Fruit fly (Drosophila melanogaster) whole organism, embryonic: ENCODE results near the gene CG43954.
A peak's percentile ranks its signal among the peaks of the same experiment; 100 is the strongest.

Source experiments
- Antp ChIP-seq: fragments of 200-800 bp; sonication (Bioruptor generic); optimal IDR thresholded peaks from 3 replicates; lab custom pipeline; 2016; ENCODE audit warnings: missing biosample characterization, missing genetic modification characterization
- Awh ChIP-seq: fragments of 200-800 bp; sonication (Bioruptor generic); IDR thresholded peaks from 2 replicates; pipeline ENCODE4, ENCODE4 v1.3.6; 2022; ENCODE audit warnings: missing biosample characterization, missing genetic modification characterization
- B-H2 ChIP-seq: fragments of 200-800 bp; sonication (Bioruptor generic); optimal IDR thresholded peaks from 2 replicates; lab custom pipeline; 2018; ENCODE audit warnings: missing biosample characterization, mild to moderate bottlenecking, missing genetic modification characterization
- Bdp1 ChIP-seq: fragments of 200-800 bp; sonication (Bioruptor generic); optimal IDR thresholded peaks from 3 replicates; lab custom pipeline; 2016; ENCODE audit warnings: missing biosample characterization, missing genetic modification characterization
- CG10209 ChIP-seq: fragments of 200-800 bp; sonication (Bioruptor generic); optimal IDR thresholded peaks from 3 replicates; lab custom pipeline; 2017; ENCODE audit warnings: missing biosample characterization, mild to moderate bottlenecking, missing genetic modification characterization, missing genetic modification reagents
- CG10366 ChIP-seq: fragments of 200-800 bp; sonication (Bioruptor generic); IDR thresholded peaks from 2 replicates; pipeline ENCODE4 v1.3.6; 2022; ENCODE audit warnings: missing biosample characterization, missing genetic modification characterization
- CG10654 ChIP-seq: fragments of 200-800 bp; sonication (Bioruptor generic); optimal IDR thresholded peaks from 2 replicates; lab custom pipeline; 2016; ENCODE audit warnings: missing biosample characterization, missing genetic modification characterization
- CG12391 ChIP-seq: fragments of 200-800 bp; sonication (Bioruptor generic); optimal IDR thresholded peaks from 3 replicates; lab custom pipeline; 2018; ENCODE audit warnings: missing biosample characterization, mild to moderate bottlenecking, missing genetic modification characterization, moderate library complexity
- CG13123 ChIP-seq: fragments of 200-800 bp; sonication (Bioruptor generic); optimal IDR thresholded peaks from 2 replicates; lab custom pipeline; 2016; ENCODE audit warnings: missing biosample characterization, missing genetic modification characterization
- CG1529 ChIP-seq: fragments of 200-800 bp; sonication (Bioruptor generic); optimal IDR thresholded peaks from 3 replicates; lab custom pipeline; 2018; ENCODE audit warnings: missing biosample characterization, missing genetic modification characterization
- CG16813 ChIP-seq: fragments of 200-800 bp; sonication (Bioruptor generic); IDR thresholded peaks from 3 replicates; pipeline ENCODE4 v1.3.6; 2022; ENCODE audit warnings: missing biosample characterization, missing genetic modification characterization; ENCODE audit not compliant: partially characterized antibody
- CG16863 ChIP-seq: fragments of 200-800 bp; sonication (Bioruptor generic); optimal IDR thresholded peaks from 3 replicates; lab custom pipeline; 2016; ENCODE audit warnings: missing biosample characterization, missing genetic modification characterization
- CG18599 ChIP-seq: fragments of 200-800 bp; sonication (Bioruptor generic); optimal IDR thresholded peaks from 3 replicates; lab custom pipeline; 2017; ENCODE audit warnings: missing biosample characterization, missing genetic modification characterization, mild to moderate bottlenecking, moderate library complexity, missing genetic modification reagents
- CG2202 ChIP-seq: fragments of 200-800 bp; sonication (Bioruptor generic); optimal IDR thresholded peaks from 2 replicates; lab custom pipeline; 2018; ENCODE audit warnings: missing biosample characterization, mild to moderate bottlenecking, missing genetic modification characterization
- CG2678 ChIP-seq: fragments of 200-800 bp; sonication (Bioruptor generic); optimal IDR thresholded peaks from 3 replicates; lab custom pipeline; 2019; ENCODE audit warnings: missing biosample characterization, mild to moderate bottlenecking, missing genetic modification characterization, moderate library complexity
- CG31365 ChIP-seq: fragments of 200-800 bp; sonication (Bioruptor generic); optimal IDR thresholded peaks from 2 replicates; lab custom pipeline; 2018; ENCODE audit warnings: missing biosample characterization, mild to moderate bottlenecking, missing genetic modification characterization
- CG33557 ChIP-seq: fragments of 200-800 bp; sonication (Bioruptor generic); optimal IDR thresholded peaks from 2 replicates; lab custom pipeline; 2019; ENCODE audit warnings: missing biosample characterization, mild to moderate bottlenecking, missing genetic modification characterization, moderate library complexity
- CG4282 ChIP-seq: fragments of 200-800 bp; sonication (Bioruptor generic); optimal IDR thresholded peaks from 2 replicates; lab custom pipeline; 2016; ENCODE audit warnings: missing biosample characterization, missing genetic modification characterization
- CG5245 ChIP-seq: fragments of 200-800 bp; sonication (Bioruptor generic); optimal IDR thresholded peaks from 3 replicates; lab custom pipeline; 2016; ENCODE audit warnings: missing biosample characterization, missing genetic modification characterization
- CG7745 ChIP-seq: fragments of 200-800 bp; sonication (Bioruptor generic); optimal IDR thresholded peaks from 2 replicates; lab custom pipeline; 2018; ENCODE audit warnings: missing biosample characterization, mild to moderate bottlenecking, missing genetic modification characterization, moderate library complexity
- CG7839 ChIP-seq: fragments of 200-800 bp; sonication (Bioruptor generic); optimal IDR thresholded peaks from 3 replicates; lab custom pipeline; 2018; ENCODE audit warnings: missing biosample characterization, mild to moderate bottlenecking, missing genetic modification characterization, moderate library complexity
- CG7963 ChIP-seq: fragments of 200-800 bp; sonication (Bioruptor generic); IDR thresholded peaks from 3 replicates; pipeline ENCODE4 v1.3.6; 2022; ENCODE audit warnings: missing biosample characterization, missing genetic modification characterization; ENCODE audit not compliant: partially characterized antibody
- CG9817 ChIP-seq: fragments of 200-800 bp; sonication (Bioruptor generic); optimal IDR thresholded peaks from 2 replicates; lab custom pipeline; 2018; ENCODE audit warnings: missing biosample characterization, mild to moderate bottlenecking, missing genetic modification characterization, moderate library complexity
- Dll ChIP-seq: fragments of 200-800 bp; sonication (Bioruptor generic); IDR thresholded peaks from 4 replicates; pipeline ENCODE4 v1.3.6; 2022; ENCODE audit warnings: missing biosample characterization, missing genetic modification characterization; ENCODE audit not compliant: partially characterized antibody
- E2f1 ChIP-seq: fragments of 200-800 bp; sonication (Bioruptor generic); IDR thresholded peaks from 2 replicates; pipeline ENCODE4 v1.3.6; 2022; ENCODE audit warnings: missing biosample characterization, missing genetic modification characterization
- HLHmδ ChIP-seq: fragments of 200-800 bp; sonication (Bioruptor generic); optimal IDR thresholded peaks from 2 replicates; lab custom pipeline; 2018; ENCODE audit warnings: missing biosample characterization, mild to moderate bottlenecking, missing genetic modification characterization, moderate library complexity
- HmgZ ChIP-seq: fragments of 200-800 bp; sonication (Bioruptor generic); optimal IDR thresholded peaks from 2 replicates; lab custom pipeline; 2018; ENCODE audit warnings: missing biosample characterization, mild to moderate bottlenecking, missing genetic modification characterization
- Kr ChIP-seq: fragments of 200-800 bp; sonication (Bioruptor generic); optimal IDR thresholded peaks from 2 replicates; lab custom pipeline; 2017; ENCODE audit warnings: missing biosample characterization, mild to moderate bottlenecking, missing genetic modification characterization
- Meics ChIP-seq: fragments of 200-800 bp; sonication (Bioruptor generic); optimal IDR thresholded peaks from 2 replicates; lab custom pipeline; 2017; ENCODE audit warnings: missing biosample characterization, mild to moderate bottlenecking, missing genetic modification characterization
- Pdp1 ChIP-seq, 2 experiments: fragments of 200-800 bp; sonication (Bioruptor generic); optimal IDR thresholded peaks; 3 replicates each; lab custom pipeline; 2016; ENCODE audit warnings: missing biosample characterization in 2 of 2, missing genetic modification characterization in 2 of 2, mild to moderate bottlenecking in 1 of 2, moderate library complexity in 1 of 2
- Ptx1 ChIP-seq: fragments of 200-800 bp; sonication (Bioruptor generic); IDR thresholded peaks from 2 replicates; pipeline ENCODE4 v1.3.6; 2022; ENCODE audit warnings: missing biosample characterization, missing genetic modification characterization
- Sox102F ChIP-seq: fragments of 200-800 bp; sonication (Bioruptor generic); optimal IDR thresholded peaks from 2 replicates; lab custom pipeline; 2018; ENCODE audit warnings: missing biosample characterization, mild to moderate bottlenecking, missing genetic modification characterization, moderate library complexity
- Xbp1 ChIP-seq: fragments of 200-800 bp; sonication (Bioruptor generic); optimal IDR thresholded peaks from 3 replicates; lab custom pipeline; 2016; ENCODE audit warnings: missing biosample characterization, mild to moderate bottlenecking, missing genetic modification characterization
- abd-A ChIP-seq: fragments of 200-800 bp; sonication (Bioruptor generic); optimal IDR thresholded peaks from 3 replicates; lab custom pipeline; 2019; ENCODE audit warnings: missing biosample characterization, mild to moderate bottlenecking, missing genetic modification characterization, moderate library complexity
- br ChIP-seq: fragments of >200 bp; optimal IDR thresholded peaks from 2 replicates; lab custom pipeline; 2017
- crol ChIP-seq: fragments of 200-800 bp; sonication (Bioruptor generic); IDR thresholded peaks from 2 replicates; pipeline ENCODE4 v1.3.6; 2022; ENCODE audit warnings: missing biosample characterization, missing genetic modification characterization
- cwo ChIP-seq: fragments of 200-800 bp; sonication (Bioruptor generic); optimal IDR thresholded peaks from 3 replicates; lab custom pipeline; 2017; ENCODE audit warnings: missing biosample characterization, missing genetic modification characterization, mild to moderate bottlenecking, moderate library complexity, missing genetic modification reagents
- dmrt11E ChIP-seq: fragments of 200-800 bp; sonication (Bioruptor generic); optimal IDR thresholded peaks from 3 replicates; lab custom pipeline; 2018; ENCODE audit warnings: missing biosample characterization, mild to moderate bottlenecking, missing genetic modification characterization, moderate library complexity
- dysf ChIP-seq: fragments of 200-800 bp; sonication (Bioruptor generic); IDR thresholded peaks from 3 replicates; pipeline ENCODE4 v1.3.6; 2022; ENCODE audit warnings: missing biosample characterization, missing genetic modification characterization
- emc ChIP-seq: fragments of 200-800 bp; sonication (Bioruptor generic); optimal IDR thresholded peaks from 2 replicates; lab custom pipeline; 2016; ENCODE audit warnings: missing biosample characterization, missing genetic modification characterization
- gcm2 ChIP-seq: fragments of 200-800 bp; sonication (Bioruptor generic); optimal IDR thresholded peaks from 2 replicates; lab custom pipeline; 2016; ENCODE audit warnings: missing biosample characterization, missing genetic modification characterization
- gro ChIP-seq: fragments of 200-800 bp; sonication (Bioruptor generic); optimal IDR thresholded peaks from 2 replicates; lab custom pipeline; 2016; ENCODE audit warnings: missing biosample characterization, missing genetic modification characterization
- jing ChIP-seq: fragments of 200-800 bp; sonication (Bioruptor generic); optimal IDR thresholded peaks from 2 replicates; lab custom pipeline; 2018; ENCODE audit warnings: missing biosample characterization, mild to moderate bottlenecking, missing genetic modification characterization
- jumu ChIP-seq: fragments of 200-800 bp; sonication (Bioruptor generic); optimal IDR thresholded peaks from 3 replicates; lab custom pipeline; 2016; ENCODE audit warnings: missing biosample characterization, missing genetic modification characterization
- kay ChIP-seq: fragments of 200-800 bp; sonication (Bioruptor generic); optimal IDR thresholded peaks from 2 replicates; lab custom pipeline; 2016; ENCODE audit warnings: missing biosample characterization, missing genetic modification characterization
- mam ChIP-seq: fragments of 200-800 bp; sonication (Bioruptor generic); optimal IDR thresholded peaks from 3 replicates; lab custom pipeline; 2016; ENCODE audit warnings: missing biosample characterization, missing genetic modification characterization
- p53 ChIP-seq: fragments of 200-800 bp; sonication (Bioruptor generic); optimal IDR thresholded peaks from 2 replicates; lab custom pipeline; 2016; ENCODE audit warnings: missing biosample characterization, missing genetic modification characterization
- run ChIP-seq: fragments of 200-800 bp; sonication (Bioruptor generic); optimal IDR thresholded peaks from 3 replicates; lab custom pipeline; 2018; ENCODE audit warnings: missing biosample characterization, mild to moderate bottlenecking, missing genetic modification characterization
- sqz ChIP-seq: fragments of 200-800 bp; sonication (Bioruptor generic); optimal IDR thresholded peaks from 3 replicates; lab custom pipeline; 2018; ENCODE audit warnings: missing biosample characterization, mild to moderate bottlenecking, missing genetic modification characterization
- unc-4 ChIP-seq: fragments of 200-800 bp; sonication (Bioruptor generic); IDR thresholded peaks from 2 replicates; pipeline ENCODE4 v1.3.6; 2022; ENCODE audit warnings: missing biosample characterization, missing genetic modification characterization; ENCODE audit not compliant: partially characterized antibody

CG43954 gene

dm6 chr3L:16708738-16709350 is 2.6 kb downstream of the CG43954 start (continued):
- TF ChIP-seq CG7839 (tag; lab: Kevin White, UChicago) (no peak), HmgZ (tag; lab: Kevin White, UChicago) (peak; percentile 22), p53 (no peak), kay (GFP tag; lab: Kevin White, UChicago) (no peak), CG2202 (no peak), CG7963 (GFP tag; lab: Robert Waterston, UW) (no peak), CG5245 (GFP tag; lab: Kevin White, UChicago) (no peak), dmrt11E (tag; lab: Kevin White, UChicago) (peak; percentile 2), CG2678 (tag; lab: Kevin White, UChicago) (peak; percentile 25), CG10654 (no peak), Kr (no peak), CG16813 (GFP tag; lab: Robert Waterston, UW) (no peak), jing (GFP tag; lab: Kevin White, UChicago) (no peak), CG10209 (GFP tag; lab: Kevin White, UChicago) (no peak), gro (GFP tag; lab: Kevin White, UChicago) (no peak), jumu (GFP tag; lab: Kevin White, UChicago) (no peak), Xbp1 (GFP tag; lab: Kevin White, UChicago) (no peak), CG16863 (GFP tag; lab: Kevin White, UChicago) (no peak), CG4282 (GFP tag; lab: Kevin White, UChicago) (no peak), run (no peak), Ptx1 (GFP tag; lab: Robert Waterston, UW) (no peak), unc-4 (GFP tag; lab: Robert Waterston, UW) (no peak), Antp (GFP tag; lab: Kevin White, UChicago) (no peak), sqz (no peak), CG13123 (GFP tag; lab: Kevin White, UChicago) (no peak), HLHmδ (no peak), E2f1 (GFP tag; lab: Robert Waterston, UW) (no peak), Pdp1 (GFP tag; optimal IDR thresholded peaks at IDR 0.05; lab: Kevin White, UChicago) (peak in 1 of 2 experiments; percentile 4), CG9817 (tag; lab: Kevin White, UChicago) (no peak), dysf (GFP tag; lab: Robert Waterston, UW) (no peak), mam (no peak), abd-A (tag; lab: Kevin White, UChicago) (no peak), CG1529 (GFP tag; lab: Kevin White, UChicago) (no peak), emc (GFP tag; lab: Kevin White, UChicago) (no peak), B-H2 (GFP tag; lab: Kevin White, UChicago) (no peak), CG10366 (GFP tag; lab: Robert Waterston, UW) (no peak), Meics (GFP tag; lab: Kevin White, UChicago) (no peak), cwo (GFP tag; lab: Kevin White, UChicago) (peak; percentile 29), Bdp1 (GFP tag; lab: Kevin White, UChicago) (no peak), CG7745 (tag; lab: Kevin White, UChicago) (no peak), Awh (GFP tag; lab: Robert Waterston, UW) (no peak), CG18599 (peak; percentile 33), CG33557 (GFP tag; lab: Kevin White, UChicago) (no peak), Dll (GFP tag; lab: Robert Waterston, UW) (no peak), CG31365 (no peak), CG12391 (tag; lab: Kevin White, UChicago) (no peak), Sox102F (no peak), br (lab: Kevin White, UChicago) (no peak), gcm2 (GFP tag; lab: Kevin White, UChicago) (no peak), crol (GFP tag; lab: Robert Waterston, UW) (peak; percentile 56; the same call in 1 of the 2 replicates)
